Fruit fly (Drosophila melanogaster) whole organism, pupa: Measurements from ENCODE around the gene smg.

Experiments
- CG10348 ChIP-seq: fragments of 200-800 bp; sonication (Bioruptor generic); IDR thresholded peaks from 2 replicates; pipeline ENCODE4 v1.3.6; 2022; ENCODE audit warnings: missing biosample characterization, missing genetic modification characterization
- CG12605 ChIP-seq: fragments of 200-800 bp; sonication (Bioruptor generic); IDR thresholded peaks from 2 replicates; pipeline ENCODE4 v1.3.6; 2022; ENCODE audit warnings: missing biosample characterization, missing genetic modification characterization
- CG13204 ChIP-seq: fragments of 200-800 bp; sonication (Bioruptor generic); optimal IDR thresholded peaks from 2 replicates; lab custom pipeline; 2018; ENCODE audit warnings: missing biosample characterization, mild to moderate bottlenecking, missing genetic modification characterization, moderate library complexity
- CG14655 ChIP-seq: fragments of 200-800 bp; sonication (Bioruptor generic); optimal IDR thresholded peaks from 3 replicates; lab custom pipeline; 2017; ENCODE audit warnings: mild to moderate bottlenecking, missing biosample characterization, missing genetic modification reagents, missing genetic modification characterization
- CG15710 ChIP-seq: fragments of 200-800 bp; sonication (Bioruptor generic); optimal IDR thresholded peaks from 2 replicates; lab custom pipeline; 2018; ENCODE audit warnings: missing biosample characterization, mild to moderate bottlenecking, missing genetic modification characterization, moderate library complexity
- CG17806 ChIP-seq: fragments of 200-800 bp; sonication (Bioruptor generic); optimal IDR thresholded peaks from 2 replicates; lab custom pipeline; 2018; ENCODE audit warnings: missing biosample characterization, mild to moderate bottlenecking, missing genetic modification characterization, moderate library complexity
- CG32121 ChIP-seq: fragments of 200-800 bp; sonication (Bioruptor generic); IDR thresholded peaks from 2 replicates; pipeline ENCODE4 v1.3.6; 2022; ENCODE audit warnings: missing biosample characterization, missing genetic modification characterization
- CG34367 ChIP-seq: fragments of 200-800 bp; sonication (Bioruptor generic); optimal IDR thresholded peaks from 2 replicates; lab custom pipeline; 2018; ENCODE audit warnings: missing biosample characterization, mild to moderate bottlenecking, missing genetic modification characterization
- CG4496 ChIP-seq: fragments of 200-800 bp; sonication (Bioruptor generic); IDR thresholded peaks from 3 replicates; pipeline ENCODE4 v1.3.6; 2022; ENCODE audit warnings: missing biosample characterization, missing genetic modification characterization
- CG8159 ChIP-seq: fragments of 200-800 bp; sonication (Bioruptor generic); optimal IDR thresholded peaks from 3 replicates; lab custom pipeline; 2018; ENCODE audit warnings: missing biosample characterization, mild to moderate bottlenecking, missing genetic modification characterization, moderate library complexity
- CG8301 ChIP-seq: fragments of 200-800 bp; sonication (Bioruptor generic); optimal IDR thresholded peaks from 2 replicates; lab custom pipeline; 2018; ENCODE audit warnings: missing biosample characterization, mild to moderate bottlenecking, missing genetic modification characterization
- CG9948 ChIP-seq: fragments of 200-800 bp; sonication (Bioruptor generic); optimal IDR thresholded peaks from 2 replicates; lab custom pipeline; 2018; ENCODE audit warnings: missing biosample characterization, mild to moderate bottlenecking, missing genetic modification characterization, moderate library complexity
- D1 ChIP-seq: fragments of 200-800 bp; sonication (Bioruptor generic); optimal IDR thresholded peaks from 2 replicates; lab custom pipeline; 2018; ENCODE audit warnings: missing biosample characterization, mild to moderate bottlenecking, missing genetic modification characterization, moderate library complexity
- EcR ChIP-seq: fragments of 200-800 bp; sonication (Bioruptor generic); optimal IDR thresholded peaks from 3 replicates; lab custom pipeline; 2019; ENCODE audit warnings: missing biosample characterization, missing genetic modification characterization, mild to moderate bottlenecking, moderate library complexity, missing genetic modification reagents
- Ets98B ChIP-seq: fragments of 200-800 bp; sonication (Bioruptor generic); IDR thresholded peaks from 2 replicates; pipeline ENCODE4 v1.3.6; 2022; ENCODE audit warnings: missing biosample characterization, missing genetic modification characterization
- Pif1A ChIP-seq: fragments of 200-800 bp; sonication (Bioruptor generic); optimal IDR thresholded peaks from 3 replicates; lab custom pipeline; 2016; ENCODE audit warnings: missing biosample characterization, missing genetic modification characterization
- Pif1B ChIP-seq: fragments of 200-800 bp; sonication (Bioruptor generic); optimal IDR thresholded peaks from 3 replicates; lab custom pipeline; 2016; ENCODE audit warnings: missing biosample characterization, missing genetic modification characterization
- Snoo ChIP-seq: fragments of 200-800 bp; sonication (Bioruptor generic); optimal IDR thresholded peaks from 3 replicates; lab custom pipeline; 2017; ENCODE audit warnings: missing biosample characterization, mild to moderate bottlenecking, missing genetic modification characterization, inconsistent platforms
- fd96Ca ChIP-seq: fragments of 200-800 bp; sonication (Bioruptor generic); IDR thresholded peaks from 3 replicates; pipeline ENCODE4 v1.3.6; 2022; ENCODE audit warnings: missing biosample characterization, missing genetic modification characterization
- gl ChIP-seq: fragments of 200-800 bp; sonication (Bioruptor generic); optimal IDR thresholded peaks from 2 replicates; lab custom pipeline; 2018; ENCODE audit warnings: missing biosample characterization, mild to moderate bottlenecking, missing genetic modification characterization
- rn ChIP-seq: fragments of 200-800 bp; sonication (Bioruptor generic); IDR thresholded peaks from 2 replicates; pipeline ENCODE4 v1.3.6; 2022; ENCODE audit warnings: missing biosample characterization, missing genetic modification characterization

The smg gene

DNA sequence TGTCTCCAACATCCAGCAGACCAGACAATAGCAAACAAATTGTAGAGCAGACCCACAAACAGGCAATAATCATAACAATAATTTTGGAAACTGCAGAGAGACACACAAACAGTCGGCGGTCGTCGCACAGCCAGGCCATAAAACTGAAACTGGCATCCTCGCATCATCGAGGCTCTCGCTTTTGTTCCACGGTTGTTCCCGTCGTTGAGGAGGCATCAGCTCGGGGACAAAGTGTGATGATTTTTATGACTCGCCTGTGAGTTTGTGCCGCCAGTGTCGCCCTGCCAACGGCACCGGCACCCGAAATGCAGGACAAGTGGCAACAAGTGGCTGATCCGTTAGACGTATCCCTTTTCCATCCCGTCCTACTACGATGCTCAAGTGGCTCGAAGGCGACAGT, 5.6 kb upstream of the smg start:
- no peak for TF ChIP-seq D1
- no peak for TF ChIP-seq CG12605 (GFP tag; lab: Robert Waterston, UW)
- TF ChIP-seq EcR (GFP tag; lab: Kevin White, UChicago) = no peak
- no peak for TF ChIP-seq Ets98B (GFP tag; lab: Robert Waterston, UW)
- no peak for TF ChIP-seq CG32121 (GFP tag; lab: Robert Waterston, UW)
- no peak for TF ChIP-seq CG17806 (tag; lab: Kevin White, UChicago)
- no peak for TF ChIP-seq CG9948 (tag; lab: Kevin White, UChicago)
- no peak for TF ChIP-seq CG34367 (tag; lab: Kevin White, UChicago)
- no peak for TF ChIP-seq gl (tag; lab: Kevin White, UChicago)

dm6 chr3L:9002527-9002926, 4.7 kb upstream of the smg start:
- TF ChIP-seq gl (tag; lab: Kevin White, UChicago) = no peak
- no peak for TF ChIP-seq Pif1B (GFP tag; lab: Kevin White, UChicago)
- no peak for TF ChIP-seq rn
- no peak for TF ChIP-seq CG10348 (GFP tag; lab: Robert Waterston, UW)
- TF ChIP-seq CG34367 (tag; lab: Kevin White, UChicago) = no peak
- no peak for TF ChIP-seq D1
- TF ChIP-seq fd96Ca (GFP tag; lab: Robert Waterston, UW) = no peak
- TF ChIP-seq EcR (GFP tag; lab: Kevin White, UChicago) = no peak
- no peak for TF ChIP-seq CG4496 (GFP tag; lab: Robert Waterston, UW)
- TF ChIP-seq Ets98B (GFP tag; lab: Robert Waterston, UW) = no peak
- TF ChIP-seq CG14655 (GFP tag; lab: Kevin White, UChicago) = no peak
- no peak for TF ChIP-seq CG8301 (tag; lab: Kevin White, UChicago)

dm6 chr3L:8996899-8997685, 697 bp downstream of the smg start:
- no peak for TF ChIP-seq CG14655 (GFP tag; lab: Kevin White, UChicago)
- TF ChIP-seq Ets98B (GFP tag; lab: Robert Waterston, UW) = peak; percentile 43; the same call in 1 of the 2 replicates
- TF ChIP-seq CG12605 (GFP tag; lab: Robert Waterston, UW) = no peak
- TF ChIP-seq CG4496 (GFP tag; lab: Robert Waterston, UW) = no peak; the same call in none of the 3 replicates
- no peak for TF ChIP-seq Snoo (tag; lab: Kevin White, UChicago)
- no peak for TF ChIP-seq gl (tag; lab: Kevin White, UChicago)
- no peak for TF ChIP-seq CG15710 (tag; lab: Kevin White, UChicago)
- TF ChIP-seq CG13204 (GFP tag; lab: Kevin White, UChicago) = peak; percentile 85
- no peak for TF ChIP-seq rn
- no peak for TF ChIP-seq CG8301 (tag; lab: Kevin White, UChicago)
- peak; percentile 23 for TF ChIP-seq EcR (GFP tag; lab: Kevin White, UChicago)
- TF ChIP-seq CG32121 (GFP tag; lab: Robert Waterston, UW) = peak; percentile 22; the same call in 1 of the 2 replicates
- no peak for TF ChIP-seq fd96Ca (GFP tag; lab: Robert Waterston, UW)
- no peak for TF ChIP-seq CG17806 (tag; lab: Kevin White, UChicago)
- TF ChIP-seq CG10348 (GFP tag; lab: Robert Waterston, UW) = no peak
- no peak for TF ChIP-seq Pif1B (GFP tag; lab: Kevin White, UChicago)
- no peak for TF ChIP-seq D1
- no peak for TF ChIP-seq CG34367 (tag; lab: Kevin White, UChicago)
- no peak for TF ChIP-seq CG8159 (tag; lab: Kevin White, UChicago)
- no peak for TF ChIP-seq CG9948 (tag; lab: Kevin White, UChicago)
- no peak for TF ChIP-seq Pif1A (GFP tag; lab: Kevin White, UChicago)

dm6 chr3L:8996173-8996767, 1.5 kb downstream of the smg start:
- TF ChIP-seq CG34367 (tag; lab: Kevin White, UChicago) = peak; percentile 31
- TF ChIP-seq Pif1A (GFP tag; lab: Kevin White, UChicago) = no peak
- no peak for TF ChIP-seq D1
- peak; percentile 94 for TF ChIP-seq CG4496 (GFP tag; lab: Robert Waterston, UW)
- peak; percentile 95 for TF ChIP-seq CG32121 (GFP tag; lab: Robert Waterston, UW)
- peak; percentile 58 for TF ChIP-seq CG15710 (tag; lab: Kevin White, UChicago)
- no peak for TF ChIP-seq CG13204 (GFP tag; lab: Kevin White, UChicago)
- peak; percentile 79 for TF ChIP-seq Snoo (tag; lab: Kevin White, UChicago)
- no peak for TF ChIP-seq EcR (GFP tag; lab: Kevin White, UChicago)
- peak; percentile 97 for TF ChIP-seq Ets98B (GFP tag; lab: Robert Waterston, UW)
- TF ChIP-seq rn = peak; percentile 79
- TF ChIP-seq gl (tag; lab: Kevin White, UChicago) = no peak
- TF ChIP-seq CG8301 (tag; lab: Kevin White, UChicago) = peak; percentile 92
- peak; percentile 58 for TF ChIP-seq CG9948 (tag; lab: Kevin White, UChicago)
- TF ChIP-seq CG10348 (GFP tag; lab: Robert Waterston, UW) = peak; percentile 67
- no peak for TF ChIP-seq CG8159 (tag; lab: Kevin White, UChicago)
- no peak for TF ChIP-seq CG14655 (GFP tag; lab: Kevin White, UChicago)
- peak; percentile 79; the same call in 2 of the 3 replicates for TF ChIP-seq fd96Ca (GFP tag; lab: Robert Waterston, UW)
- TF ChIP-seq Pif1B (GFP tag; lab: Kevin White, UChicago) = no peak
- peak; percentile 92 for TF ChIP-seq CG12605 (GFP tag; lab: Robert Waterston, UW)
- peak; percentile 74 for TF ChIP-seq CG17806 (tag; lab: Kevin White, UChicago)

DNA sequence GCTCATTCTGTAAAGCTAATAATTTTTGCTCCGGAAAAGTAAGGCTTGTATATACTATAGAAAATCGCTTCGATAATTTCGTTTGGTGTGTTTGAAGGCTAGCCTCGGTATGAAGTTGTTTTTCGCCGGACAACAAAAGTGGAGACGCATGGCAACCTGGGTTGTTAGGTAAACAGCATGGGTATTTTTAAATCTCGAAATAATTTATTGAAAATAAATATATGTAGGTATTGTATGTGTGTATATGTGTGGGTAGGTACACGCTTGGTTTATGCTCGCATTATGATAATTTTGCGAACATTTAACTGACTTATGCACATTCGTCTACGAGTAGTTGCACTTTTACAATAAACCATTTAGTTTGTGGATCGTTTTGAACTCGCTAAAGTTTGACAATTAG, 7.7 kb downstream of the smg start, which contains the start of gene CG5280:
Gene CG5280 (minus strand): TSS at position 101 of the 400 bp plus-strand sequence.
- no peak for TF ChIP-seq CG34367 (tag; lab: Kevin White, UChicago)
- TF ChIP-seq CG13204 (GFP tag; lab: Kevin White, UChicago) = no peak
- no peak for TF ChIP-seq CG9948 (tag; lab: Kevin White, UChicago)
- no peak for TF ChIP-seq EcR (GFP tag; lab: Kevin White, UChicago)
- TF ChIP-seq Snoo (tag; lab: Kevin White, UChicago) = no peak
- no peak for TF ChIP-seq CG12605 (GFP tag; lab: Robert Waterston, UW)
- no peak for TF ChIP-seq Pif1A (GFP tag; lab: Kevin White, UChicago)
- no peak for TF ChIP-seq CG17806 (tag; lab: Kevin White, UChicago)
- no peak for TF ChIP-seq CG4496 (GFP tag; lab: Robert Waterston, UW)
- TF ChIP-seq, all 21 proteins: peak for 0
